Fruit fly (Drosophila melanogaster) whole organism, prepupa: ENCODE results near the gene CG42590.

Source experiments
- CG10631 ChIP-seq: fragments of 200-800 bp; sonication (Bioruptor generic); optimal IDR thresholded peaks from 2 replicates; lab custom pipeline; 2016; ENCODE audit warnings: missing biosample characterization, missing genetic modification characterization
- CG11294 ChIP-seq: fragments of 200-800 bp; sonication (Bioruptor generic); IDR thresholded peaks from 2 replicates; pipeline ENCODE4 v1.3.6; 2022; ENCODE audit warnings: missing biosample characterization, missing genetic modification characterization
- CG15336 ChIP-seq: fragments of 200-800 bp; sonication (Bioruptor generic); IDR thresholded peaks from 2 replicates; pipeline ENCODE4 v1.3.6; 2022; ENCODE audit warnings: missing biosample characterization, missing genetic modification characterization
- CG1621 ChIP-seq: fragments of 200-800 bp; sonication (Bioruptor generic); optimal IDR thresholded peaks from 3 replicates; lab custom pipeline; 2018; ENCODE audit warnings: missing biosample characterization, mild to moderate bottlenecking, missing genetic modification characterization
- CG16779 ChIP-seq: fragments of 200-800 bp; sonication (Bioruptor generic); optimal IDR thresholded peaks from 3 replicates; lab custom pipeline; 2017; ENCODE audit warnings: missing biosample characterization, mild to moderate bottlenecking, missing genetic modification characterization
- CG3032 ChIP-seq: fragments of 200-800 bp; optimal IDR thresholded peaks from 2 replicates; lab custom pipeline; 2019; ENCODE audit warnings: missing biosample characterization, mild to moderate bottlenecking, missing genetic modification characterization, moderate library complexity
- CG31627 ChIP-seq: fragments of 200-800 bp; sonication (Bioruptor generic); optimal IDR thresholded peaks from 3 replicates; lab custom pipeline; 2016; ENCODE audit warnings: missing biosample characterization, missing genetic modification characterization
- CG3919 ChIP-seq: fragments of 200-800 bp; sonication (Bioruptor generic); optimal IDR thresholded peaks from 3 replicates; lab custom pipeline; 2016; ENCODE audit warnings: missing biosample characterization, missing genetic modification characterization
- CG6163 ChIP-seq: fragments of 200-800 bp; sonication (Bioruptor generic); IDR thresholded peaks from 3 replicates; pipeline ENCODE4 v1.3.6; 2022; ENCODE audit warnings: missing biosample characterization, missing genetic modification characterization
- CG6276 ChIP-seq: fragments of 200-800 bp; sonication (Bioruptor generic); optimal IDR thresholded peaks from 2 replicates; lab custom pipeline; 2017; ENCODE audit warnings: missing biosample characterization, mild to moderate bottlenecking, missing genetic modification characterization
- CG6808 ChIP-seq: fragments of 200-800 bp; sonication (Bioruptor generic); optimal IDR thresholded peaks from 3 replicates; lab custom pipeline; 2017; ENCODE audit warnings: missing biosample characterization, missing genetic modification characterization, mild to moderate bottlenecking, moderate library complexity, missing genetic modification reagents
- CG6854 ChIP-seq: fragments of 200-800 bp; sonication (Bioruptor generic); optimal IDR thresholded peaks from 2 replicates; lab custom pipeline; 2017; ENCODE audit warnings: missing biosample characterization, mild to moderate bottlenecking, missing genetic modification characterization
- CG7368 ChIP-seq: fragments of 200-800 bp; sonication (Bioruptor generic); optimal IDR thresholded peaks from 3 replicates; lab custom pipeline; 2016; ENCODE audit warnings: missing biosample characterization, missing genetic modification characterization
- CG8119 ChIP-seq: fragments of 200-800 bp; sonication (Bioruptor generic); IDR thresholded peaks from 3 replicates; pipeline ENCODE4 v1.3.6; 2022; ENCODE audit warnings: missing biosample characterization, missing genetic modification characterization
- CG8319 ChIP-seq: fragments of 200-800 bp; sonication (Bioruptor generic); optimal IDR thresholded peaks from 3 replicates; lab custom pipeline; 2016; ENCODE audit warnings: missing biosample characterization, missing genetic modification characterization
- CG8632 ChIP-seq: fragments of 200-800 bp; sonication (Bioruptor generic); optimal IDR thresholded peaks from 3 replicates; lab custom pipeline; 2016; ENCODE audit warnings: missing biosample characterization, missing genetic modification characterization
- Eip75B ChIP-seq: fragments of 200-800 bp; sonication (Bioruptor generic); optimal IDR thresholded peaks from 3 replicates; lab custom pipeline; 2016; ENCODE audit warnings: missing biosample characterization, missing genetic modification characterization
- Eip78C ChIP-seq: fragments of 200-800 bp; sonication (Bioruptor generic); peaks from one replicate; lab custom pipeline; 2016; ENCODE audit warnings: missing biosample characterization, missing genetic modification characterization
- Eip93F ChIP-seq: fragments of 200-800 bp; sonication (Bioruptor generic); optimal IDR thresholded peaks from 2 replicates; lab custom pipeline; 2016; ENCODE audit warnings: missing biosample characterization, mild to moderate bottlenecking, missing genetic modification characterization
- Ets21C ChIP-seq: fragments of 200-800 bp; sonication (Bioruptor generic); optimal IDR thresholded peaks from 3 replicates; lab custom pipeline; 2016; ENCODE audit warnings: missing biosample characterization, missing genetic modification characterization
- Hr39 ChIP-seq: fragments of 200-800 bp; sonication (Bioruptor generic); optimal IDR thresholded peaks from 2 replicates; lab custom pipeline; 2016; ENCODE audit warnings: missing biosample characterization, missing genetic modification characterization
- Met ChIP-seq: fragments of 200-800 bp; sonication (Bioruptor generic); optimal IDR thresholded peaks from 3 replicates; lab custom pipeline; 2016; ENCODE audit warnings: missing biosample characterization, missing genetic modification characterization
- Smox ChIP-seq: fragments of 200-800 bp; sonication (Bioruptor generic); optimal IDR thresholded peaks from 3 replicates; lab custom pipeline; 2016; ENCODE audit warnings: missing biosample characterization, missing genetic modification characterization
- Sox14 ChIP-seq: fragments of 200-800 bp; sonication (Bioruptor generic); optimal IDR thresholded peaks from 3 replicates; lab custom pipeline; 2016; ENCODE audit warnings: missing biosample characterization, missing genetic modification characterization
- Sox15 ChIP-seq: fragments of 200-800 bp; sonication (Bioruptor generic); optimal IDR thresholded peaks from 3 replicates; lab custom pipeline; 2016; ENCODE audit warnings: missing biosample characterization, missing genetic modification characterization
- acj6 ChIP-seq: fragments of 200-800 bp; sonication (Bioruptor generic); optimal IDR thresholded peaks from 3 replicates; lab custom pipeline; 2016; ENCODE audit warnings: missing biosample characterization, missing genetic modification characterization
- dac ChIP-seq: fragments of 200-800 bp; sonication (Bioruptor generic); optimal IDR thresholded peaks from 2 replicates; lab custom pipeline; 2017; ENCODE audit warnings: missing biosample characterization, mild to moderate bottlenecking, missing genetic modification characterization
- dsx ChIP-seq: fragments of 200-800 bp; optimal IDR thresholded peaks from 3 replicates; lab custom pipeline; 2019; ENCODE audit warnings: missing biosample characterization, mild to moderate bottlenecking, missing genetic modification characterization, moderate library complexity; ENCODE audit not compliant: poor library complexity, severe bottlenecking
- eg ChIP-seq: fragments of 200-800 bp; sonication (Bioruptor generic); IDR thresholded peaks from 3 replicates; pipeline ENCODE4 v1.3.6; 2022; ENCODE audit warnings: missing biosample characterization, missing genetic modification characterization
- fd59A ChIP-seq: fragments of 200-800 bp; sonication (Bioruptor generic); optimal IDR thresholded peaks from 2 replicates; lab custom pipeline; 2017; ENCODE audit warnings: missing biosample characterization, mild to moderate bottlenecking, missing genetic modification characterization, missing genetic modification reagents
- fkh ChIP-seq: fragments of 200-800 bp; sonication (Bioruptor generic); optimal IDR thresholded peaks from 3 replicates; lab custom pipeline; 2017; ENCODE audit warnings: missing biosample characterization, mild to moderate bottlenecking, missing genetic modification characterization, moderate library complexity
- lz ChIP-seq: fragments of 200-800 bp; sonication (Bioruptor generic); optimal IDR thresholded peaks from 3 replicates; lab custom pipeline; 2016; ENCODE audit warnings: missing biosample characterization, missing genetic modification characterization
- net ChIP-seq: fragments of 200-800 bp; sonication (Bioruptor generic); optimal IDR thresholded peaks from 3 replicates; lab custom pipeline; 2016; ENCODE audit warnings: missing biosample characterization, missing genetic modification characterization
- salr ChIP-seq, 2 experiments: fragments of 200-800 bp; sonication (Bioruptor generic); optimal IDR thresholded peaks; 3 replicates each; lab custom pipeline; 2016 to 2018; ENCODE audit warnings: missing biosample characterization in 2 of 2, missing genetic modification characterization in 2 of 2, mild to moderate bottlenecking in 1 of 2
- spab ChIP-seq: fragments of 200-800 bp; sonication (Bioruptor generic); optimal IDR thresholded peaks from 2 replicates; lab custom pipeline; 2017; ENCODE audit warnings: missing biosample characterization, mild to moderate bottlenecking, missing genetic modification characterization, missing genetic modification reagents
- ss ChIP-seq, 2 experiments: fragments of 200-800 bp; sonication (Bioruptor generic); optimal IDR thresholded peaks; 2 replicates in 1 of 2; 3 replicates in 1 of 2; lab custom pipeline; 2017 to 2018; ENCODE audit warnings: mild to moderate bottlenecking in 2 of 2, missing biosample characterization in 2 of 2, missing genetic modification characterization in 2 of 2, moderate library complexity in 1 of 2
- svp ChIP-seq: fragments of 200-800 bp; sonication (Bioruptor generic); peaks from one replicate; lab custom pipeline; 2016; ENCODE audit warnings: missing biosample characterization, missing genetic modification characterization
- vri ChIP-seq: fragments of 200-800 bp; sonication (Bioruptor generic); optimal IDR thresholded peaks from 3 replicates; lab custom pipeline; 2016; ENCODE audit warnings: missing biosample characterization, mild to moderate bottlenecking, missing genetic modification characterization

The CG42590 gene

dm6 chr3L:8063214-8064156 is 5.6 kb downstream of the CG42590 start, which contains the start of gene Sarm (continued):
- TF ChIP-seq CG6163 (peak; percentile 39; the same call in 1 of the 3 replicates), CG7368 (GFP tag; lab: Kevin White, UChicago) (peak; percentile 26), spab (GFP tag; lab: Kevin White, UChicago) (peak; percentile 32), Sox15 (GFP tag; lab: Kevin White, UChicago) (peak; percentile 10), Met (GFP tag; lab: Kevin White, UChicago) (peak; percentile 81), CG6854 (GFP tag; lab: Kevin White, UChicago) (peak; percentile 28), CG8319 (GFP tag; lab: Kevin White, UChicago) (no peak), vri (GFP tag; lab: Kevin White, UChicago) (peak; percentile 59), salr (GFP tag; optimal IDR thresholded peaks at IDR 0.05; lab: Kevin White, UChicago) (peak in 1 of 2 experiments; percentile 62), CG1621 (tag; lab: Kevin White, UChicago) (no peak), svp (GFP tag; lab: Kevin White, UChicago) (peak; percentile 91), net (GFP tag; lab: Kevin White, UChicago) (peak; percentile 55), fd59A (GFP tag; lab: Kevin White, UChicago) (peak; percentile 37), CG3032 (peak; percentile 44), CG8632 (GFP tag; lab: Kevin White, UChicago) (peak; percentile 47), Smox (GFP tag; lab: Kevin White, UChicago) (peak; percentile 66), Ets21C (GFP tag; lab: Kevin White, UChicago) (no peak), CG6808 (GFP tag; lab: Kevin White, UChicago) (peak; percentile 68), fkh (GFP tag; lab: Kevin White, UChicago) (peak; percentile 8), CG10631 (GFP tag; lab: Kevin White, UChicago) (peak; percentile 43), lz (GFP tag; lab: Kevin White, UChicago) (peak; percentile 57), CG3919 (GFP tag; lab: Kevin White, UChicago) (peak; percentile 33), Eip75B (GFP tag; lab: Kevin White, UChicago) (peak; percentile 70), CG11294 (GFP tag; lab: Robert Waterston, UW) (no peak), acj6 (GFP tag; lab: Kevin White, UChicago) (peak; percentile 55), ss (GFP tag; optimal IDR thresholded peaks at IDR 0.05; lab: Kevin White, UChicago) (peak; percentile 41 to 46), CG31627 (GFP tag; lab: Kevin White, UChicago) (peak; percentile 58), Sox14 (GFP tag; lab: Kevin White, UChicago) (peak; percentile 81), dac (GFP tag; lab: Kevin White, UChicago) (no peak), Hr39 (GFP tag; lab: Kevin White, UChicago) (peak; percentile 34), CG8119 (GFP tag; lab: Robert Waterston, UW) (peak; percentile 46; the same call in 2 of the 3 replicates), CG6276 (GFP tag; lab: Kevin White, UChicago) (peak; percentile 66), dsx (GFP tag; lab: Kevin White, UChicago) (peak; percentile 46)

dm6 chr3L:8060188-8060856 is 8.7 kb downstream of the CG42590 start:
- peak; percentile 38 for TF ChIP-seq CG16779 (tag; lab: Kevin White, UChicago)
- TF ChIP-seq Eip78C (GFP tag; lab: Kevin White, UChicago), result peak; percentile 68
- TF ChIP-seq eg (GFP tag; lab: Robert Waterston, UW), result peak; percentile 46; the same call in 1 of the 3 replicates
- TF ChIP-seq Eip93F (GFP tag; lab: Kevin White, UChicago), result peak; percentile 33
- TF ChIP-seq CG6276 (GFP tag; lab: Kevin White, UChicago), result peak; percentile 37
- TF ChIP-seq svp (GFP tag; lab: Kevin White, UChicago), result peak; percentile 78
- TF ChIP-seq CG15336 (GFP tag; lab: Robert Waterston, UW), result peak; percentile 19; the same call in 1 of the 2 replicates
- TF ChIP-seq CG6854 (GFP tag; lab: Kevin White, UChicago), result peak; percentile 60
- TF ChIP-seq ss (GFP tag; optimal IDR thresholded peaks at IDR 0.05; lab: Kevin White, UChicago), result peak in 1 of 2 experiments; percentile 22
